Fruit fly (Drosophila melanogaster) whole organism, embryonic: ENCODE data around the gene Sptr.

ENCODE experiments used
- BtbVII ChIP-seq: fragments of 200-800 bp; sonication (Bioruptor generic); optimal IDR thresholded peaks from 3 replicates; lab custom pipeline; 2017; ENCODE audit warnings: missing biosample characterization, mild to moderate bottlenecking, missing genetic modification characterization
- CG10147 ChIP-seq: fragments of 200-800 bp; sonication (Bioruptor generic); optimal IDR thresholded peaks from 2 replicates; lab custom pipeline; 2019; ENCODE audit warnings: missing biosample characterization, mild to moderate bottlenecking, missing genetic modification characterization, moderate library complexity
- CG10267 ChIP-seq: fragments of 200-800 bp; sonication (Bioruptor generic); optimal IDR thresholded peaks from 2 replicates; lab custom pipeline; 2018; ENCODE audit warnings: missing biosample characterization, mild to moderate bottlenecking, missing genetic modification characterization, moderate library complexity
- CG10274 ChIP-seq: fragments of 200-800 bp; sonication (Bioruptor generic); optimal IDR thresholded peaks from 3 replicates; lab custom pipeline; 2017; ENCODE audit warnings: missing biosample characterization, mild to moderate bottlenecking, missing genetic modification characterization
- CG10431 ChIP-seq: fragments of 200-800 bp; sonication (Bioruptor generic); optimal IDR thresholded peaks from 3 replicates; lab custom pipeline; 2018; ENCODE audit warnings: missing biosample characterization, mild to moderate bottlenecking, missing genetic modification characterization
- CG11696 ChIP-seq: fragments of 200-800 bp; sonication (Bioruptor generic); IDR thresholded peaks from 2 replicates; pipeline ENCODE4 v1.3.6; 2022; ENCODE audit warnings: missing biosample characterization, missing genetic modification characterization
- CG12104 ChIP-seq: fragments of 200-800 bp; sonication (Bioruptor generic); optimal IDR thresholded peaks from 3 replicates; lab custom pipeline; 2016; ENCODE audit warnings: missing biosample characterization, missing genetic modification characterization
- CG13624 ChIP-seq: fragments of 200-800 bp; sonication (Bioruptor generic); optimal IDR thresholded peaks from 2 replicates; lab custom pipeline; 2016; ENCODE audit warnings: missing biosample characterization, missing genetic modification characterization
- CG14050 ChIP-seq: fragments of 200-800 bp; sonication (Bioruptor generic); IDR thresholded peaks from 3 replicates; pipeline ENCODE4 v1.3.6; 2022; ENCODE audit warnings: missing biosample characterization, missing genetic modification characterization
- CG15269 ChIP-seq: fragments of 200-800 bp; sonication (Bioruptor generic); optimal IDR thresholded peaks from 2 replicates; lab custom pipeline; 2018; ENCODE audit warnings: missing biosample characterization, mild to moderate bottlenecking, missing genetic modification characterization, moderate library complexity
- CG16813 ChIP-seq: fragments of 200-800 bp; sonication (Bioruptor generic); IDR thresholded peaks from 3 replicates; pipeline ENCODE4 v1.3.6; 2022; ENCODE audit warnings: missing biosample characterization, missing genetic modification characterization; ENCODE audit not compliant: partially characterized antibody
- CG17612 ChIP-seq: fragments of 200-800 bp; sonication (Bioruptor generic); IDR thresholded peaks from 2 replicates; pipeline ENCODE4 v1.3.6; 2022; ENCODE audit warnings: missing biosample characterization, missing genetic modification characterization
- CG2889 ChIP-seq: fragments of 200-800 bp; sonication (Bioruptor generic); IDR thresholded peaks from 3 replicates; pipeline ENCODE4 v1.3.6; 2022; ENCODE audit warnings: missing biosample characterization, missing genetic modification characterization
- CG34224 ChIP-seq: fragments of 200-800 bp; sonication (Bioruptor generic); IDR thresholded peaks from 3 replicates; pipeline ENCODE4 v1.3.6; 2022; ENCODE audit warnings: missing biosample characterization, missing genetic modification characterization; ENCODE audit not compliant: partially characterized antibody
- CG3838 ChIP-seq: fragments of 200-800 bp; sonication (Bioruptor generic); optimal IDR thresholded peaks from 3 replicates; lab custom pipeline; 2016; ENCODE audit warnings: missing biosample characterization, missing genetic modification characterization
- CG42726 ChIP-seq: fragments of 200-800 bp; sonication (Bioruptor generic); IDR thresholded peaks from 2 replicates; pipeline ENCODE4 v1.3.6; 2022; ENCODE audit warnings: missing biosample characterization, missing genetic modification characterization; ENCODE audit not compliant: partially characterized antibody
- CG4707 ChIP-seq: fragments of 200-800 bp; sonication (Bioruptor generic); optimal IDR thresholded peaks from 2 replicates; lab custom pipeline; 2018; ENCODE audit warnings: missing biosample characterization, mild to moderate bottlenecking, missing genetic modification characterization, moderate library complexity
- CG4854 ChIP-seq: fragments of 200-800 bp; sonication (Bioruptor generic); optimal IDR thresholded peaks from 2 replicates; lab custom pipeline; 2016; ENCODE audit warnings: missing biosample characterization, missing genetic modification characterization, inconsistent platforms
- CG6683 ChIP-seq: fragments of 200-800 bp; sonication (Bioruptor generic); optimal IDR thresholded peaks from 2 replicates; lab custom pipeline; 2017; ENCODE audit warnings: missing biosample characterization, mild to moderate bottlenecking, missing genetic modification characterization, missing genetic modification reagents
- CG9215 ChIP-seq: fragments of 200-800 bp; sonication (Bioruptor generic); IDR thresholded peaks from 2 replicates; pipeline ENCODE4 v1.3.6; 2022; ENCODE audit warnings: missing biosample characterization, missing genetic modification characterization
- CG9797 ChIP-seq: fragments of 200-800 bp; sonication (Bioruptor generic); optimal IDR thresholded peaks from 3 replicates; lab custom pipeline; 2018; ENCODE audit warnings: missing biosample characterization, mild to moderate bottlenecking, missing genetic modification characterization
- D19B ChIP-seq: fragments of 200-800 bp; sonication (Bioruptor generic); optimal IDR thresholded peaks from 2 replicates; lab custom pipeline; 2017; ENCODE audit warnings: missing biosample characterization, mild to moderate bottlenecking, missing genetic modification characterization
- Dfd ChIP-seq, 2 experiments: fragments of >200 bp; optimal IDR thresholded peaks; 2 replicates each; lab custom pipeline; 2017; ENCODE audit warnings: missing biosample characterization in 2 of 2, missing genetic modification characterization in 2 of 2
- Doc3 ChIP-seq: fragments of 200-800 bp; sonication (Bioruptor generic); IDR thresholded peaks from 3 replicates; pipeline ENCODE4 v1.3.6; 2022; ENCODE audit warnings: missing biosample characterization, missing genetic modification characterization; ENCODE audit not compliant: partially characterized antibody
- Dp ChIP-seq: fragments of 200-800 bp; sonication (Bioruptor generic); optimal IDR thresholded peaks from 2 replicates; lab custom pipeline; 2018; ENCODE audit warnings: missing biosample characterization, mild to moderate bottlenecking, missing genetic modification characterization, moderate library complexity
- E2f2 ChIP-seq: fragments of 200-800 bp; sonication (Bioruptor generic); IDR thresholded peaks from 2 replicates; pipeline ENCODE4 v1.3.6; 2022; ENCODE audit warnings: missing biosample characterization, missing genetic modification characterization
- Fer3 ChIP-seq: fragments of 200-800 bp; sonication (Bioruptor generic); optimal IDR thresholded peaks from 2 replicates; lab custom pipeline; 2018; ENCODE audit warnings: missing biosample characterization, mild to moderate bottlenecking, missing genetic modification characterization, moderate library complexity
- Kr ChIP-seq: fragments of 200-800 bp; sonication (Bioruptor generic); optimal IDR thresholded peaks from 2 replicates; lab custom pipeline; 2017; ENCODE audit warnings: missing biosample characterization, mild to moderate bottlenecking, missing genetic modification characterization
- NFAT ChIP-seq: fragments of 200-800 bp; sonication (Bioruptor generic); IDR thresholded peaks from 2 replicates; pipeline ENCODE4 v1.3.6; 2022; ENCODE audit warnings: missing biosample characterization, missing genetic modification characterization
- NK7.1 ChIP-seq: fragments of 200-800 bp; sonication (Bioruptor generic); optimal IDR thresholded peaks from 3 replicates; lab custom pipeline; 2016; ENCODE audit warnings: missing biosample characterization, missing genetic modification characterization
- Neu2 ChIP-seq: fragments of 200-800 bp; sonication (Bioruptor generic); optimal IDR thresholded peaks from 3 replicates; lab custom pipeline; 2016; ENCODE audit warnings: missing biosample characterization, missing genetic modification characterization, borderline replicate concordance
- TFAM ChIP-seq: fragments of 200-800 bp; sonication (Bioruptor generic); optimal IDR thresholded peaks from 2 replicates; lab custom pipeline; 2017; ENCODE audit warnings: missing biosample characterization, missing genetic modification characterization, inconsistent platforms
- Tbp ChIP-seq: fragments of >200 bp; optimal IDR thresholded peaks from 2 replicates; lab custom pipeline; 2018; ENCODE audit warnings: missing biosample characterization, missing genetic modification characterization
- az2 ChIP-seq: fragments of 200-800 bp; sonication (Bioruptor generic); optimal IDR thresholded peaks from 3 replicates; lab custom pipeline; 2016; ENCODE audit warnings: missing biosample characterization, missing genetic modification characterization
- cas ChIP-seq: fragments of 200-800 bp; sonication (Bioruptor generic); IDR thresholded peaks from 2 replicates; pipeline ENCODE4 v1.3.6; 2022; ENCODE audit warnings: missing biosample characterization, missing genetic modification characterization
- chn ChIP-seq: fragments of 200-800 bp; sonication (Bioruptor generic); optimal IDR thresholded peaks from 2 replicates; lab custom pipeline; 2016; ENCODE audit warnings: missing biosample characterization, missing genetic modification characterization
- da ChIP-seq: fragments of 200-800 bp; sonication (Bioruptor generic); optimal IDR thresholded peaks from 2 replicates; lab custom pipeline; 2016; ENCODE audit warnings: missing biosample characterization, missing genetic modification characterization
- dimm ChIP-seq: fragments of 200-800 bp; sonication (Bioruptor generic); IDR thresholded peaks from 2 replicates; pipeline ENCODE4 v1.3.6; 2022; ENCODE audit warnings: missing biosample characterization, missing genetic modification characterization
- esg ChIP-seq: fragments of 200-800 bp; sonication (Bioruptor generic); conservative IDR thresholded peaks from 2 replicates; pipeline ENCODE4 v1.3.6; 2022; ENCODE audit warnings: missing biosample characterization, missing genetic modification characterization
- fd3F ChIP-seq: fragments of 200-800 bp; sonication (Bioruptor generic); optimal IDR thresholded peaks from 2 replicates; lab custom pipeline; 2018; ENCODE audit warnings: missing biosample characterization, mild to moderate bottlenecking, missing genetic modification characterization, moderate library complexity
- fd96Cb ChIP-seq: fragments of 200-800 bp; sonication (Bioruptor generic); optimal IDR thresholded peaks from 2 replicates; lab custom pipeline; 2018; ENCODE audit warnings: missing biosample characterization, mild to moderate bottlenecking, missing genetic modification characterization, moderate library complexity
- gsb ChIP-seq: fragments of 200-800 bp; sonication (Bioruptor generic); IDR thresholded peaks from 2 replicates; pipeline ENCODE4 v1.3.6; 2022; ENCODE audit warnings: missing biosample characterization, missing genetic modification characterization
- ham ChIP-seq: fragments of 200-800 bp; sonication (Bioruptor generic); IDR thresholded peaks from 2 replicates; pipeline ENCODE4 v1.3.6; 2022; ENCODE audit warnings: missing biosample characterization, missing genetic modification characterization
- hb ChIP-seq: fragments of 200-800 bp; sonication (Bioruptor generic); IDR thresholded peaks from 3 replicates; pipeline ENCODE4 v1.3.6; 2022; ENCODE audit warnings: missing biosample characterization, missing genetic modification characterization; ENCODE audit not compliant: partially characterized antibody
- hth ChIP-seq: fragments of >200 bp; optimal IDR thresholded peaks from 2 replicates; lab custom pipeline; 2017; ENCODE audit warnings: inconsistent platforms
- lab ChIP-seq: fragments of 200-800 bp; sonication (Bioruptor generic); optimal IDR thresholded peaks from 3 replicates; lab custom pipeline; 2017; ENCODE audit warnings: missing biosample characterization, missing genetic modification characterization, mild to moderate bottlenecking, moderate library complexity, missing genetic modification reagents
- lola ChIP-seq, 3 experiments: fragments of >200 bp in 2 of 3; fragments of 200-800 bp in 1 of 3; sonication (Bioruptor generic) in 1 of 3; optimal IDR thresholded peaks; 2 replicates each; lab custom pipeline; 2017 to 2019; ENCODE audit warnings: missing biosample characterization in 3 of 3, missing genetic modification characterization in 3 of 3, mild to moderate bottlenecking in 1 of 3, moderate library complexity in 1 of 3
- pan ChIP-seq, 4 experiments: fragments of >200 bp in 3 of 4; fragments of 200-800 bp in 1 of 4; sonication (Bioruptor generic) in 1 of 4; optimal IDR thresholded peaks in 3 of 4; IDR thresholded peaks in 1 of 4; 2 replicates each; pipeline versions ENCODE4 v1.3.6 to Lab custom; 2017 to 2022; ENCODE audit warnings: missing biosample characterization in 2 of 4, missing genetic modification characterization in 2 of 4, mixed read lengths in 1 of 4
- sima ChIP-seq: fragments of 200-800 bp; sonication (Bioruptor generic); optimal IDR thresholded peaks from 2 replicates; lab custom pipeline; 2016; ENCODE audit warnings: missing biosample characterization, missing genetic modification characterization
- tgo ChIP-seq: fragments of 200-800 bp; sonication (Bioruptor generic); IDR thresholded peaks from 3 replicates; pipeline ENCODE4 v1.3.6; 2022; ENCODE audit warnings: missing biosample characterization, missing genetic modification characterization

Gene Sptr

dm6 chrX:8493473-8493872 is 29.2 kb upstream of the Sptr start (continued):
- TF ChIP-seq esg (GFP tag; lab: Robert Waterston, UW) (0 out of 2 replicates have a peak, but pooled peaks have one; percentile 23), CG10431 (GFP tag; lab: Kevin White, UChicago) (no peak), Dfd (GFP tag; optimal IDR thresholded peaks at IDR 0.05; lab: Kevin White, UChicago) (no peak), CG2889 (GFP tag; lab: Robert Waterston, UW) (no peak), CG17612 (0 out of 2 replicates have a peak, but pooled peaks have one; percentile 22), tgo (GFP tag; lab: Robert Waterston, UW) (peak; percentile 48; the same call in 2 of the 3 replicates), Dp (GFP tag; lab: Kevin White, UChicago) (no peak), gsb (peak; percentile 37; the same call in 1 of the 2 replicates), pan (optimal IDR thresholded peaks at IDR 0.05; lab: Kevin White, UChicago) (no peak), pan (GFP tag; optimal IDR thresholded peaks at IDR 0.05 in 1 of 2, IDR thresholded peaks at IDR 0.05 in 1 of 2) (peak in 1 of 2 experiments; percentile 41), CG42726 (GFP tag; lab: Robert Waterston, UW) (no peak), BtbVII (GFP tag; lab: Kevin White, UChicago) (peak; percentile 8), CG10147 (GFP tag; lab: Kevin White, UChicago) (no peak), NFAT (GFP tag; lab: Robert Waterston, UW) (peak; percentile 72), CG3838 (GFP tag; lab: Kevin White, UChicago) (no peak), NK7.1 (peak; percentile 12), cas (no peak), CG34224 (no peak), da (GFP tag; lab: Kevin White, UChicago) (no peak), CG13624 (GFP tag; lab: Kevin White, UChicago) (peak; percentile 70), CG10274 (no peak), CG15269 (peak; percentile 56), CG6683 (GFP tag; lab: Kevin White, UChicago) (no peak), Neu2 (GFP tag; lab: Kevin White, UChicago) (no peak), fd3F (GFP tag; lab: Kevin White, UChicago) (peak; percentile 31), CG14050 (GFP tag; lab: Robert Waterston, UW) (peak; percentile 16; the same call in 1 of the 3 replicates), CG9797 (no peak), fd96Cb (tag; lab: Kevin White, UChicago) (peak; percentile 24), hb (GFP tag; lab: Robert Waterston, UW) (no peak), CG12104 (no peak), CG11696 (GFP tag; lab: Robert Waterston, UW) (peak; percentile 75), CG9215 (GFP tag; lab: Robert Waterston, UW) (no peak), lola (GFP tag; optimal IDR thresholded peaks at IDR 0.05; lab: Kevin White, UChicago) (no peak), hth (lab: Kevin White, UChicago) (no peak), Doc3 (no peak), D19B (no peak), sima (GFP tag; lab: Kevin White, UChicago) (no peak), Kr (GFP tag; lab: Kevin White, UChicago) (no peak), CG4854 (GFP tag; lab: Kevin White, UChicago) (no peak), CG10267 (tag; lab: Kevin White, UChicago) (no peak), Fer3 (tag; lab: Kevin White, UChicago) (peak; percentile 43), lab (peak; percentile 69), az2 (GFP tag; lab: Kevin White, UChicago) (no peak), ham (GFP tag; lab: Robert Waterston, UW) (no peak), dimm (no peak), chn (GFP tag; lab: Kevin White, UChicago) (no peak), E2f2 (GFP tag; lab: Robert Waterston, UW) (peak; percentile 13; the same call in 1 of the 2 replicates), Tbp (no peak), CG4707 (no peak), CG16813 (no peak), TFAM (no peak)
